Worm (Caenorhabditis elegans) whole organism, early embryonic: Measurements from ENCODE around the gene C14F11.7.

ENCODE experiments used
- F13C5.2 ChIP-seq: sonication (generic microtip); optimal IDR thresholded peaks from 2 replicates; lab custom pipeline; 2017; ENCODE audit warnings: mild to moderate bottlenecking, missing genetic modification characterization, inconsistent platforms, missing compliant biosample characterization
- scrt-1 ChIP-seq: fragments of 200-800 bp; sonication (Bioruptor generic); IDR thresholded peaks from 2 replicates; pipeline ENCODE4 v1.3.6; 2022; ENCODE audit warnings: missing genetic modification characterization, missing compliant biosample characterization
- tbx-11 ChIP-seq: fragments of 200-800 bp; sonication (Bioruptor generic); IDR thresholded peaks from 2 replicates; pipeline ENCODE4 v1.3.6; 2022; ENCODE audit warnings: missing genetic modification characterization, missing compliant biosample characterization

DNA sequence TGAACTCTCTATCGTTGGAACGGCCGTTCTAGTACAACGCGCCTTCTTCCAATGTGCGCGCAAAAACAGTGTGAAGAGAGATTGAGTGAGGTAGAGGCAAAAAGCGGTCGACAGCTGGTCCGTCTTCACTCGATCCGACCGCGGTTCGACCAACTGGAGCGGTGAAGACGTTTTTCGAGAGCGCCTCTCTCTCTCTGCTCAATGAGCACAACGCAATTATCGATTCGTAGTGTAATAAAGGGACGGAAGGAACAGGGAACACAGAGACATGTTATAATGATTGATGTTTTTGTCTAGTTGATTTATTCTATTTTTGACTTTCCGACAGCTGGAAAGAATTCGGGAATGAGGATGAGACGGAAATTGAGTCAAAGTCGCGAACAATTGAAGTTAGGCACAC lies 16.5 kb upstream of the C14F11.7 start:
- TF ChIP-seq tbx-11 (no peak), scrt-1 (GFP tag; lab: Robert Waterston, UW) (no peak), F13C5.2 (tag; lab: Kevin White, UChicago) (no peak)
